Worm (Caenorhabditis elegans): ENCODE measurements around the gene Y53C12B.7.

Gene Y53C12B.7

ce11 chrII:9752278-9752677 is 740 bp downstream of the Y53C12B.7 start (continued):
- TF ChIP-seq alr-1 (tag; optimal IDR thresholded peaks at IDR 0.05; ENCODE audit: borderline replicate concordance), result no peak
- no peak for TF ChIP-seq dsc-1 (tag; optimal IDR thresholded peaks at IDR 0.05)
- peak; percentile 46 for TF ChIP-seq snu-23 (GFP tag; optimal IDR thresholded peaks at IDR 0.05)
- no peak for TF ChIP-seq mep-1 (tag; optimal IDR thresholded peaks at IDR 0.05)
- no peak for TF ChIP-seq ceh-8 (GFP tag; optimal IDR thresholded peaks at IDR 0.05)
- TF ChIP-seq nhr-76 (tag; optimal IDR thresholded peaks at IDR 0.05), result no peak
- no peak for TF ChIP-seq zag-1 (tag; optimal IDR thresholded peaks at IDR 0.05)
- no peak for TF ChIP-seq unc-86 (tag; optimal IDR thresholded peaks at IDR 0.05)
- TF ChIP-seq jun-1 (tag; optimal IDR thresholded peaks at IDR 0.05), result no peak
- TF ChIP-seq fkh-8 (tag; optimal IDR thresholded peaks at IDR 0.05), result no peak
- TF ChIP-seq nhr-84 (tag; optimal IDR thresholded peaks at IDR 0.05), result no peak
- TF ChIP-seq rnt-1 (tag; optimal IDR thresholded peaks at IDR 0.05), result no peak
- TF ChIP-seq ztf-4 (tag; optimal IDR thresholded peaks at IDR 0.05), result no peak
- TF ChIP-seq lsy-2 (tag; optimal IDR thresholded peaks at IDR 0.05), result peak in 1 of 2 experiments; percentile 23
- no peak for TF ChIP-seq aly-2 (tag; optimal IDR thresholded peaks at IDR 0.05)
- TF ChIP-seq nhr-71 (tag; optimal IDR thresholded peaks at IDR 0.05), result peak; percentile 57
- no peak for TF ChIP-seq aha-1 (tag; optimal IDR thresholded peaks at IDR 0.05)
- TF ChIP-seq irx-1 (tag; optimal IDR thresholded peaks at IDR 0.05), result no peak
- no peak for TF ChIP-seq F16B12.6 (tag; optimal IDR thresholded peaks at IDR 0.05)
- TF ChIP-seq dpl-1 (GFP tag; optimal IDR thresholded peaks at IDR 0.05), result no peak
- no peak for TF ChIP-seq elt-2 (tag; optimal IDR thresholded peaks at IDR 0.05)
- TF ChIP-seq mef-2 (tag; optimal IDR thresholded peaks at IDR 0.05), result no peak
- TF ChIP-seq nhr-28 (tag; optimal IDR thresholded peaks at IDR 0.05), result no peak
- peak in 1 of 2 experiments; percentile 27 for TF ChIP-seq lin-35 (GFP tag; optimal IDR thresholded peaks at IDR 0.05)
- TF ChIP-seq nhr-90 (tag; optimal IDR thresholded peaks at IDR 0.05; ENCODE audit: poor library complexity), result peak; percentile 42
- no peak for TF ChIP-seq sptf-1 (tag; optimal IDR thresholded peaks at IDR 0.05)

- TF ChIP-seq unc-130 (tag; optimal IDR thresholded peaks at IDR 0.05), result peak; percentile 73
- peak; percentile 69 for TF ChIP-seq nhr-77 (tag; optimal IDR thresholded peaks at IDR 0.05)
- TF ChIP-seq snpc-4 (tag; optimal IDR thresholded peaks at IDR 0.05), result peak; percentile 27
- peak; percentile 63 for TF ChIP-seq grh-1 (GFP tag; IDR thresholded peaks at IDR 0.05)
- peak; percentile 83 for TF ChIP-seq rnt-1 (tag; optimal IDR thresholded peaks at IDR 0.05)
- peak; percentile 55 for TF ChIP-seq lin-39 (tag; optimal IDR thresholded peaks at IDR 0.05)
- no peak for TF ChIP-seq ces-1 (GFP tag; optimal IDR thresholded peaks at IDR 0.05)
- peak; percentile 59 for TF ChIP-seq jun-1 (tag; optimal IDR thresholded peaks at IDR 0.05)
- peak; percentile 99 for TF ChIP-seq lsy-2 (tag; optimal IDR thresholded peaks at IDR 0.05)
- peak; percentile 71 for TF ChIP-seq unc-86 (tag; optimal IDR thresholded peaks at IDR 0.05)
- peak; percentile 63 for TF ChIP-seq lir-3 (tag; optimal IDR thresholded peaks at IDR 0.05; ENCODE audit: poor library complexity)
- TF ChIP-seq fkh-8 (tag; optimal IDR thresholded peaks at IDR 0.05), result peak; percentile 62
- TF ChIP-seq mep-1 (tag; optimal IDR thresholded peaks at IDR 0.05), result peak; percentile 61
- TF ChIP-seq nhr-11 (tag; optimal IDR thresholded peaks at IDR 0.05), result peak; percentile 62
- TF ChIP-seq unc-98 (GFP tag; IDR thresholded peaks at IDR 0.05), result no peak
- peak; percentile 87 to 89 for TF ChIP-seq efl-1 (optimal IDR thresholded peaks at IDR 0.05)
- peak; percentile 77 to 97 for TF ChIP-seq efl-1 (GFP tag; optimal IDR thresholded peaks at IDR 0.05 in 1 of 2)
- no peak for TF ChIP-seq tlp-1 (tag; optimal IDR thresholded peaks at IDR 0.05)
- peak; percentile 65 for TF ChIP-seq aly-2 (tag; optimal IDR thresholded peaks at IDR 0.05)
- peak; percentile 80 for TF ChIP-seq nhr-47 (tag; optimal IDR thresholded peaks at IDR 0.05)
- TF ChIP-seq swsn-7 (tag; optimal IDR thresholded peaks at IDR 0.05), result peak; percentile 77
- TF ChIP-seq zag-1 (tag; optimal IDR thresholded peaks at IDR 0.05), result no peak
- TF ChIP-seq nhr-85 (tag), result peak; percentile 93
- no peak for TF ChIP-seq mef-2 (tag; optimal IDR thresholded peaks at IDR 0.05)
- TF ChIP-seq nhr-237 (tag; optimal IDR thresholded peaks at IDR 0.05), result peak; percentile 9
- peak; percentile 90 for TF ChIP-seq C16A3.4 (tag; optimal IDR thresholded peaks at IDR 0.05)
- peak; percentile 82 for TF ChIP-seq nhr-19 (GFP tag; conservative IDR thresholded peaks at IDR 0.05)
- TF ChIP-seq nhr-28 (tag; optimal IDR thresholded peaks at IDR 0.05), result no peak
- peak; percentile 80 for TF ChIP-seq lin-14 (GFP tag; optimal IDR thresholded peaks at IDR 0.05)
- no peak for TF ChIP-seq nhr-76 (tag; optimal IDR thresholded peaks at IDR 0.05)
- TF ChIP-seq ceh-63 (GFP tag; optimal IDR thresholded peaks at IDR 0.05), result no peak
- peak; percentile 28 for TF ChIP-seq elt-2 (tag; optimal IDR thresholded peaks at IDR 0.05)
- no peak for TF ChIP-seq ets-5 (GFP tag; IDR thresholded peaks at IDR 0.05)
- no peak for TF ChIP-seq sup-37 (GFP tag; optimal IDR thresholded peaks at IDR 0.05)
- TF ChIP-seq lin-13 (GFP tag; optimal IDR thresholded peaks at IDR 0.05), result peak; percentile 64
- TF ChIP-seq hlh-17 (GFP tag; optimal IDR thresholded peaks at IDR 0.05; ENCODE audit: borderline replicate concordance), result no peak
- no peak for TF ChIP-seq egl-27 (tag; optimal IDR thresholded peaks at IDR 0.05)
These were observed 6.9 kb downstream of the Y53C12B.7 start, which contains the start of the genes Y53C12B.1 and nos-3 for ce11 chrII:9746069-9746468. Gene Y53C12B.1, minus strand, starts transcription at chrII:9746078. Gene nos-3, plus strand, starts transcription at chrII:9746316.

All from whole organism, L1 larva.